Worm (Caenorhabditis elegans): ENCODE measurements around the gene mtg-1.
A peak's percentile ranks its signal among the peaks of the same experiment; 100 is the strongest.

Gene mtg-1

DNA sequence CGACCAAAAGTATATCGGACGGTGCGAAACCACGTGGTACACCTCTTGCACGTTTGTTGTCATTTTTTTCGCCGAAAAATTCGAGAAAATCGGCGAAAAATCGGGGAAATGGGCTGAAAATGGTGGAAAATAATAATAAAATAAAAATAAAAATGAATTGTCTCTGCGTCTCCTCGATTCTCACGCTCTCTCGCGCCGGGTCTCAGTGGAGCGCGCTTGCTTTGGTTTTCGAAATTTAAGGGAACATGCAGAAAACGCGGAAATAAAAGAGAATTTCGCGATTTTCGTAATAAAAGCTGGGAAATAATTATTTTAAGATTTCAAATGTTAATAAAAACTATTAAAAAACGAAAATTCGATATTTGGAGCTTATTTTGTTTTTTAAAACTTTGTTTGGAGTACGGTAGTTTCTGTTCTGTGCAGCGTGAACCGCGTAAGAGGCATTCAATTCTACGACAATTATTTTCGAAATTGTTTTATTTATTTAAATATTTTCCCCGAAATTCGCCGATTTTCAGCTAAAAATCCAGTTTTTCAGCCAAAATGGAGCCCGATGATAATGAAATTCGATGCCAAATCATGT, 37.6 kb upstream of the mtg-1 start, which contains the start of the genes ave-1 and M01G5.1 (continued):
- TF ChIP-seq snpc-4 (GFP tag; optimal IDR thresholded peaks at IDR 0.05) (no peak), snpc-4 (tag; optimal IDR thresholded peaks at IDR 0.05) (peak in 1 of 4 experiments; percentile 2), hmg-1.2 (GFP tag; IDR thresholded peaks at IDR 0.05) (peak; percentile 98), pha-4 (tag; optimal IDR thresholded peaks at IDR 0.05) (no peak), madf-8 (GFP tag; conservative IDR thresholded peaks at IDR 0.05) (0 out of 2 replicates have a peak, but pooled peaks have one; percentile 4), hrde-1 (tag; optimal IDR thresholded peaks at IDR 0.05; ENCODE audit: borderline replicate concordance) (peak; percentile 10), dox-1 (GFP tag; IDR thresholded peaks at IDR 0.05) (peak; percentile 41; the same call in 1 of the 2 replicates)

ce11 chrIII:1508244-1508643, 25.3 kb upstream of the mtg-1 start:
- TF ChIP-seq xnd-1 (tag; optimal IDR thresholded peaks at IDR 0.05) = no peak
- peak; percentile 74 for TF ChIP-seq zfh-2 (GFP tag; conservative IDR thresholded peaks at IDR 0.05)
- TF ChIP-seq egrh-3 (GFP tag; IDR thresholded peaks at IDR 0.05) = peak; percentile 44; the same call in 1 of the 2 replicates
- TF ChIP-seq nfya-2 (GFP tag; IDR thresholded peaks at IDR 0.05) = no peak
- TF ChIP-seq F39B2.1 (GFP tag; IDR thresholded peaks at IDR 0.05) = no peak
- TF ChIP-seq ceh-40 (GFP tag; IDR thresholded peaks at IDR 0.05) = no peak

- no peak for TF ChIP-seq mxl-1 (tag; optimal IDR thresholded peaks at IDR 0.05)
- no peak for TF ChIP-seq D2030.7 (GFP tag; IDR thresholded peaks at IDR 0.05)
- TF ChIP-seq mel-28 (tag; optimal IDR thresholded peaks at IDR 0.05; ENCODE audit: borderline replicate concordance) = no peak
- TF ChIP-seq snpc-3.4 (tag; optimal IDR thresholded peaks at IDR 0.05) = no peak
- TF ChIP-seq ceh-40 (GFP tag; IDR thresholded peaks at IDR 0.05) = 0 out of 2 replicates have a peak, but pooled peaks have one; percentile 17
- no peak for TF ChIP-seq F23B12.7 (tag; optimal IDR thresholded peaks at IDR 0.05; ENCODE audit: insufficient read depth)
- TF ChIP-seq egl-18 (GFP tag; IDR thresholded peaks at IDR 0.05) = no peak
- TF ChIP-seq madf-6 (GFP tag; IDR thresholded peaks at IDR 0.05) = peak; percentile 40
- TF ChIP-seq die-1 (tag; optimal IDR thresholded peaks at IDR 0.05) = peak; percentile 9
- peak; percentile 61 for TF ChIP-seq athp-1 (tag; optimal IDR thresholded peaks at IDR 0.05)
- TF ChIP-seq ekl-4 (GFP tag; IDR thresholded peaks at IDR 0.05) = no peak
- TF ChIP-seq B0261.1 (tag; optimal IDR thresholded peaks at IDR 0.05) = no peak
- no peak for TF ChIP-seq zim-3 (tag; optimal IDR thresholded peaks at IDR 0.05)
- TF ChIP-seq hmg-20 (GFP tag; IDR thresholded peaks at IDR 0.05) = no peak
- TF ChIP-seq Y56A3A.18 (GFP tag; IDR thresholded peaks at IDR 0.05) = 0 out of 2 replicates have a peak, but pooled peaks have one; percentile 25
- peak; percentile 28 for TF ChIP-seq attf-5 (GFP tag; optimal IDR thresholded peaks at IDR 0.05)
- TF ChIP-seq lsy-27 (tag; optimal IDR thresholded peaks at IDR 0.05; ENCODE audit: borderline replicate concordance, insufficient read depth) = no peak
- no peak for TF ChIP-seq nhr-120 (GFP tag; IDR thresholded peaks at IDR 0.05)
- TF ChIP-seq hrde-1 (tag; optimal IDR thresholded peaks at IDR 0.05; ENCODE audit: borderline replicate concordance) = peak; percentile 21
- TF ChIP-seq F10E7.11 (tag; optimal IDR thresholded peaks at IDR 0.05) = no peak
- no peak for TF ChIP-seq lin-54 (GFP tag; optimal IDR thresholded peaks at IDR 0.05)
- no peak for TF ChIP-seq nhr-80 (tag; optimal IDR thresholded peaks at IDR 0.05)
- TF ChIP-seq ztf-28 (GFP tag; IDR thresholded peaks at IDR 0.05) = peak; percentile 65; the same call in 1 of the 2 replicates
- no peak for TF ChIP-seq rcor-1 (GFP tag; IDR thresholded peaks at IDR 0.05)
- TF ChIP-seq bed-1 (GFP tag; IDR thresholded peaks at IDR 0.05) = no peak
- peak; percentile 37 for TF ChIP-seq lsl-1 (GFP tag; optimal IDR thresholded peaks at IDR 0.05)
- peak; percentile 35 for TF ChIP-seq atf-7 (tag; optimal IDR thresholded peaks at IDR 0.05)
- no peak for TF ChIP-seq T26A5.8 (tag; optimal IDR thresholded peaks at IDR 0.05)
- TF ChIP-seq ztf-26 (tag; optimal IDR thresholded peaks at IDR 0.05) = no peak
- TF ChIP-seq C17E4.6 (GFP tag; IDR thresholded peaks at IDR 0.05) = peak; percentile 44; the same call in 1 of the 2 replicates
- peak; percentile 57; the same call in 1 of the 2 replicates for TF ChIP-seq Y79H2A.3 (GFP tag; conservative IDR thresholded peaks at IDR 0.05)
- TF ChIP-seq let-526 (GFP tag; IDR thresholded peaks at IDR 0.05) = no peak
- TF ChIP-seq pha-4 (tag; optimal IDR thresholded peaks at IDR 0.05) = no peak
- no peak for TF ChIP-seq F57A8.1 (GFP tag; optimal IDR thresholded peaks at IDR 0.05)
Measured at ce11 chrIII:1508764-1509281, 24.8 kb upstream of the mtg-1 start.

All from whole organism, young adult.